Worm (Caenorhabditis elegans): Measurements from ENCODE around the gene T18D3.5.

DNA sequence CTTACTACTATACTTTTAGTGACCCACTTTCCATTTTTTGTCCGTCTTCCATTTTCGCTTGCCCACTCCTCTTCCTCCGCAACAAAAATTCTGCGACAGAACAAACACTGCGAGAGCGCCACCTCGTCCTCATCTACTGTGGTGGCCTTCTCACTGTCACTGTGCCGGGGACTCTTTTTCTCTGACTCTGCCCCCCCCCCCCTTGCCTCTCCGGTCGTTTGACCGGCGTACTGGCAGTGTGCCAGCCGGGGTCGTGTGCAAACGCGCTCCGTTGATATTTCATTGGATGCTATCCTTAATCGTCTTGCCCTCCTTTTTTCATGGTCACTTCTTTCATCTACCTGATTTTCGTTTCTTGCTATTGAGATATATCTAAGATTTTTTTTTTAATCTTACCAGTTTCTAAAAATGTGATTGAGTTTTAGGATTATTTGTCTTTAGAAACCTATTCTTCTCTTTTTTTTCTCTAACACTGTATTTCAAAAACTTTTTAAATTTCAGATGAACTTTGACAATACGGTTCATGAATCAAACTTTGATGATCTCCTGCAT is 16.9 kb downstream of the T18D3.5 start, which contains the start of gene atf-6:
- TF ChIP-seq nhr-77 (tag; optimal IDR thresholded peaks at IDR 0.05): peak; percentile 59
- TF ChIP-seq lir-3 (tag; optimal IDR thresholded peaks at IDR 0.05): no peak
- TF ChIP-seq ztf-11 (tag; optimal IDR thresholded peaks at IDR 0.05): no peak
- no peak for TF ChIP-seq nhr-10 (tag; optimal IDR thresholded peaks at IDR 0.05)
- no peak for TF ChIP-seq ceh-82 (tag; optimal IDR thresholded peaks at IDR 0.05)
- peak; percentile 91 for TF ChIP-seq hlh-11 (tag; optimal IDR thresholded peaks at IDR 0.05)
- TF ChIP-seq nhr-48 (tag; optimal IDR thresholded peaks at IDR 0.05): peak; percentile 56
